Worm (Caenorhabditis elegans): ENCODE results near the gene chtb-3.

ce11 chrX:6299641-6300240, 19.7 kb downstream of the chtb-3 start, which contains the start of gene cest-16:
- TF ChIP-seq aha-1 (tag): no peak
- no peak for TF ChIP-seq zag-1 (tag; optimal IDR thresholded peaks at IDR 0.05)
- TF ChIP-seq mep-1 (tag; optimal IDR thresholded peaks at IDR 0.05): no peak
- no peak for TF ChIP-seq vab-7 (GFP tag; IDR thresholded peaks at IDR 0.05)
- no peak for TF ChIP-seq lin-39 (tag; optimal IDR thresholded peaks at IDR 0.05)
- no peak for TF ChIP-seq duxl-1 (tag; optimal IDR thresholded peaks at IDR 0.05; ENCODE audit: poor library complexity)
